Worm (Caenorhabditis elegans) whole organism, mixed stage, embryonic: Measurements from ENCODE around the gene C03B1.6.

Source experiments
- cnd-1 ChIP-seq: fragments of 200-800 bp; sonication (Bioruptor generic); optimal IDR thresholded peaks from 2 replicates; lab custom pipeline; 2018; ENCODE audit warnings: mild to moderate bottlenecking, missing genetic modification characterization, missing compliant biosample characterization
- ham-2 ChIP-seq: fragments of 200-800 bp; sonication (Bioruptor generic); optimal IDR thresholded peaks from 2 replicates; lab custom pipeline; 2018; ENCODE audit warnings: mild to moderate bottlenecking, missing genetic modification characterization, missing compliant biosample characterization
- hlh-1 ChIP-seq: fragments of 150-350 bp; optimal IDR thresholded peaks from 2 replicates; lab custom pipeline; 2014; ENCODE audit warnings: missing biosample characterization, missing genetic modification reagents, missing genetic modification characterization
- lsy-2 ChIP-seq: fragments of 150-350 bp; optimal IDR thresholded peaks from 2 replicates; lab custom pipeline; 2014; ENCODE audit warnings: missing biosample characterization, missing genetic modification characterization
- nhr-12 ChIP-seq: fragments of 150-350 bp; optimal IDR thresholded peaks from 2 replicates; lab custom pipeline; 2014; ENCODE audit warnings: missing biosample characterization, missing genetic modification characterization
- nhr-28 ChIP-seq: fragments of 150-350 bp; optimal IDR thresholded peaks from 2 replicates; lab custom pipeline; 2014; ENCODE audit warnings: missing biosample characterization, missing genetic modification characterization
- nhr-76 ChIP-seq: sonication (generic microtip); optimal IDR thresholded peaks from 2 replicates; lab custom pipeline; 2017; ENCODE audit warnings: missing biosample characterization, missing genetic modification characterization
- pha-4 ChIP-seq: fragments of 150-350 bp; optimal IDR thresholded peaks from 2 replicates; lab custom pipeline; 2018; ENCODE audit warnings: missing biosample characterization, missing genetic modification reagents, missing genetic modification characterization
- snpc-4 ChIP-seq: fragments of 150-350 bp; optimal IDR thresholded peaks from 2 replicates; lab custom pipeline; 2014; ENCODE audit warnings: missing biosample characterization, missing genetic modification characterization
- unc-39 ChIP-seq: fragments of 150-350 bp; optimal IDR thresholded peaks from 2 replicates; lab custom pipeline; 2014; ENCODE audit warnings: missing biosample characterization, missing genetic modification characterization
- unc-62 ChIP-seq: fragments of 150-350 bp; optimal IDR thresholded peaks from 2 replicates; lab custom pipeline; 2014; ENCODE audit warnings: missing biosample characterization, missing genetic modification reagents, missing genetic modification characterization
- ztf-11 ChIP-seq: fragments of 150-350 bp; optimal IDR thresholded peaks from 2 replicates; lab custom pipeline; 2014; ENCODE audit warnings: missing biosample characterization, missing genetic modification characterization

- no peak for TF ChIP-seq nhr-12
- TF ChIP-seq nhr-76 (tag; lab: Kevin White, UChicago): no peak
- TF ChIP-seq ztf-11 (tag; lab: Kevin White, UChicago): no peak
- TF ChIP-seq snpc-4: no peak
- no peak for TF ChIP-seq ham-2 (GFP tag; lab: Kevin White, UChicago)
- no peak for TF ChIP-seq lsy-2
- TF ChIP-seq hlh-1 (tag; lab: Kevin White, UChicago): no peak
- TF ChIP-seq cnd-1 (tag; lab: Kevin White, UChicago): no peak
- no peak for TF ChIP-seq nhr-28 (tag; lab: Kevin White, UChicago)
- TF ChIP-seq unc-62 (GFP tag; lab: Kevin White, UChicago): no peak
- no peak for TF ChIP-seq unc-39 (tag; lab: Kevin White, UChicago)
- TF ChIP-seq pha-4 (tag; lab: Kevin White, UChicago): no peak
Observed at ce11 chrX:6373348-6373747, 23.2 kb downstream of the C03B1.6 start, which contains the start of gene C03B1.17.
